Worm (Caenorhabditis elegans) whole organism, dauer: ENCODE measurements around the gene glc-1.

Experiments
- unc-62 ChIP-seq: sonication (generic microtip); optimal IDR thresholded peaks from 2 replicates; lab custom pipeline; 2017; ENCODE audit warnings: missing biosample characterization, missing genetic modification reagents, missing genetic modification characterization

The glc-1 gene

DNA sequence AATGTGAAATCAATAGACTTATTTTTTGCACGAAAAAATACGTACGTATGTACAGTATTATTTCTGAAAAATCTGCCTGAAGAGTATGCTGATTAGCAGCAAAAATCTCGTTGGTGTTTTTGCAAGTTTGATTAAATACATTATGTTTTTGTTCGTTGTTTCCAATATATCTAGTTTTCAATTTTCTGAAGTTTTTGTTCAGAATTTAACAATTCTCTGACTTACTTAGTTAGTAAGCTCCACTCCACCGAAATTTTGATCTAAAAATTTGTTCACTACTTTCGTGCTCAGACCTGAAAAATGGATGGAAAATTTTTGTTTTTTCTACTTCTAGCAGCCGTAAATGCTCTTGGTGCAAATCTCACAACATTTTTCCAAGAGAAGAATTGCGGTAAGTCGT lies 14.5 kb upstream of the glc-1 start, which contains the start of gene irld-26:
irld-26 (plus strand) TSS at position 301 of the 400 bp plus-strand sequence.
- no peak for TF ChIP-seq unc-62 (GFP tag; lab: Kevin White, UChicago)

DNA sequence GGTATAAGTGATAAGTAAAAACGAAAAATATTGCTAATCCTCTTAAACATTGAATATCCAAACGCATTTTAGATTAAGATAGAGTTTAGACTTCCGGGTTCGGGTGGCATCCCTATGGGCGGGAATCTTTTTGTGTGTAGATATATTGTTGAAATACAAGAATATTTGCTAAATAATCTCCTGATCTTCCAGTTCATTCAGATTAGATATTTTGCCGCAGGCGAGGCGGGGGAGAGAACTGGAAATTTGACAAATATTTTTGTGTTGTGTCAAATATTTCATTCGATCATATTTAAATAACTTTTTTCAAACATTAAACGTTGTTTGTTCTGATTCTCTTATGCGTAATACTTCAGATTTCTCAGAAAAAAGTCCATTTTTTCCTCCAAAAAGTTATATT lies 9.6 kb upstream of the glc-1 start, which contains the start of gene oac-15:
oac-15 (minus strand) TSS at position 101 of the 400 bp plus-strand sequence.
- no peak for TF ChIP-seq unc-62 (GFP tag; lab: Kevin White, UChicago)

DNA sequence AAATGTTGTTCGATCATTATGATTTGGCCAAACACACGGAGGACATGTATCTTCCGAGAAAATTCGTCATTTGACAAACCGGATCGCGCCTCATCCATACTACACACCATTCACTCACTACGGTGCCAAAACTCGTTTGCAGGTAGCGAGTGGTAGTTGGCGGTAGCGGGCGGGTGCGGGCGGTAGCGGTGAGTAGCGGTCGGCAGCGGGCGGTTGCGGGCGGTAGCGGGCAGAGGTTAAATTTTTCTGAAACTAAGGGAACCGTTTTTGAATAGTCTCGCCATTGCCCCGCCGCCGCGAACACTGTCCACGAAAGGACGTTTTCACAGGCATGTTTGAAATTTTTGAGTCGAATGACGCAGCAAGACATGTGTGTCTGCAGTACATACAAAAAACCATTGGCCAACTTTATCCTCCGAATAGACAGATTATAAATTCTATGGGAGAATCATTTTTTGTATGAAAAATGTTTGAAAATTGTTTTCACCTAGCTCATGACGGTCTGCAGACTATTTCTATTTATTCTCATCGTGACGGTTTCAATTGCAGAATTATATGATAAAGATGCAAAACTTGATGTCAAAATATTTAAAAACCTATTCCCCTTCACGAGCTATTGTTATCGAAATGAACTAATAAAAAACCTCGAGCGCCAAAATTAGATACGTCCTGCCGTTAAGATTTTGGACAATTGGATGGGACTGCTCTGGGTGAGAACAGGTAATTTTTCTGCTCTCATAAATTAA lies 9.0 kb upstream of the glc-1 start, which contains the start of gene F11A5.16:
F11A5.16 (plus strand) TSS at position 696 of the 746 bp plus-strand sequence.
- TF ChIP-seq unc-62 (GFP tag; lab: Kevin White, UChicago) = no peak

DNA sequence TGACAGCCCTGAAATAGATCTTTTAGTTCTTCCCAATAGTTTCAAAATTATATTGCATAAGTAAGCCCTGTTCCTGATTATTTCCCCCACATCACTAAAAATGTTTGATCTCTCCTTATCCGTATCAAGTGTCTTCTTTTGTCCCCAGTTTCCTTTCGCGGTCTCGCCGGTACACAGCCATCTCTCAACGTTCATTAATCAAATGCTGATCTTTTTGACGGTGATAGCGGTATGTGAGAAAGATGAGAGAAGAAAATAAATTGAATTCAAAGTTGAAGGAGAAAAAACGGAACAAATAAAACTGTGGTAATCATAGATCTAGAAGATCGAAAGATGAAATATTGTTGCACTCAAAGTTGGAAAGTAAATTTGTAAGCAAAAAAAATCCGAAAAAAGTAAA lies 7.7 kb upstream of the glc-1 start:
- no peak for TF ChIP-seq unc-62 (GFP tag; lab: Kevin White, UChicago)

DNA sequence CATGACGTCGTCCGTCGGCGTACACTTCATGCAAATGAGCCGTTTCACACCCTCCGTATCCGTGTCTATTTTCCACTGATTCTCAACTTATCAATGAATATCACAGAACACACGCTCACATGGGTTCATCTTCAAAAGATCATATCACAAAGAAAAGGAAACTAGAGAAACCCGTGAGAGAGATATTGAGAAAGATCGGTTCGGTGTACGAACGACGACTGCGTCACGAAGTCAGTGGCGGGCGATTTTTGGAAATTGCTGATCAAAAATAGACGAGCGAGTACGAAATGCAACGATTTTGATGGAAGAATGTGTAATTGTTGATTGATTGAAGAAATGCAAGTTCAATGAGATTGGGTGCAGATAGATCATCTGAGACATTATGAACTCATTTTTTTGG lies 6.1 kb upstream of the glc-1 start:
- TF ChIP-seq unc-62 (GFP tag; lab: Kevin White, UChicago) = no peak

DNA sequence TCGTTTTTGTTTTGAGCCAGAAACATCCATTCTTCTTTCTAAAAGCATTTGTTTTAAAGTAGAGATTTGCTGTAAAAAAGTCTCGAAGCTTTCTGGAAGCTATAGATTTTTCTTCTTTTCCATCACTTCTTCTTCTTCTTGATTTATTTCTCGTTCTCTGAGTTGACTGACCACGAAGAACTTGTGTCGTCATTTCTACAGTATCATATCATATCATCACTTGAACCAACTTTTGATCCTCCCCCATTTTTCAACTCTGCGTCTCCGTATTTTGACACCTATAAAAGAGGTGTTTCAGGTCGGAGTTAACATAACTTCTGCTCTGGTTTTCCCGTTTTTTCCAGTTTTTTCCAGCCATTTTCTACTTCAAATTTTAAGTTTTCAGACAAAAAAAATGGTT lies 4.9 kb upstream of the glc-1 start, which contains the start of gene F11A5.9:
F11A5.9 (plus strand) TSS at position 386 of the 400 bp plus-strand sequence.
- no peak for TF ChIP-seq unc-62 (GFP tag; lab: Kevin White, UChicago)

DNA sequence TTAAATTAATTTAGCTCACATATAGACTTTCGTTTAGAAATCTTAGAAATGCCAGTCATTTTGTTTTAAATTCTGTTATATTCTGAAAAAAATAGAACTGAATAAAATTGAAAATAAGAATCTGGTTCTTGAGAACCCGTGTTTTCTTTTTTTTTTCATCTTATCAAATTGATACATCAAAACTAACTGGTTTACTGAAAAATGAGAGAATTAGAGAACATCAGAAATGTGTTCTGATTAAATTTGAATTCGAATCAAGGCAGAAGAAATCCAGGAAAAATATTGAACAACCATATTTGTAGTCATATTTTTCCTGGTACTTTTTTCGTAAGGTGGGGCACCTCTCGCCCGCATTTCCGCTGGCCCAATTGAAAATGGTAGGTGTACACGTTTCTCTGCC lies 912 bp upstream of the glc-1 start, which contains the start of gene F11A5.15:
F11A5.15 (minus strand) TSS at position 101 of the 400 bp plus-strand sequence.
- no peak for TF ChIP-seq unc-62 (GFP tag; lab: Kevin White, UChicago)

DNA sequence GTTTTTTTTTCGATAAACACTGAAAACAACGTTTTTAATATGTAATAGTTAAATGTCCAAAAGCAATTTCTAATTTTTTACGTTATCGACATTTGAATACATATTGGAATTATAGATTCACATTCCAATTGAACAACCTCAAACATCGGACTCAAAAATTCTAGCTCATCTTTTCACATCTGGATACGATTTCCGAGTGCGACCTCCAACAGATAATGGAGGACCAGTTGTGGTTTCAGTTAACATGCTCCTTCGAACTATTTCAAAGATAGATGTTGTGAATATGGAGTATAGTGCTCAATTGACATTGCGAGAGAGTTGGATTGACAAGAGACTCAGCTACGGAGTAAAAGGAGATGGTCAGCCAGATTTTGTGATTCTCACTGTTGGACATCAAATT lies 586 bp downstream of the glc-1 start:
- TF ChIP-seq unc-62 (GFP tag; lab: Kevin White, UChicago) = no peak

DNA sequence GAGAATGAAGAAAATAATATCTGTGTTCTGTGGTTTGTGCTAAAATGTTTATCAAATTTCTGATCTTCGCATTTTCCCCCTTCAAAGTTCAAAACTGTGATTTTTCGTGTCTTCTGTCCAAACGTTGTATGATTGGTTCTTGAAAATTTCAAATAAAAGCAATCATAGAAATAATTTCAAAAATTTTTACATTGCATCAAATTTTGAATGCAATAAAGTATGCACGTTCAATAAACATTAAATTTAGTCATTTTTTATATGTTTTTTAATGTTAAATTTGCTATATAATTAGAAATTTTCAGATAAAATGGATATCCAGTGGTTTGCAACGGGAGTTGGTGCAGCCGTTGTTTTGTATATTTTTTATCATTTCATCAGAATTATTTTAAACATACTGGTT lies 4.6 kb downstream of the glc-1 start, which contains the start of gene stdh-2:
stdh-2 (plus strand) TSS at position 301 of the 400 bp plus-strand sequence.
- no peak for TF ChIP-seq unc-62 (GFP tag; lab: Kevin White, UChicago)

DNA sequence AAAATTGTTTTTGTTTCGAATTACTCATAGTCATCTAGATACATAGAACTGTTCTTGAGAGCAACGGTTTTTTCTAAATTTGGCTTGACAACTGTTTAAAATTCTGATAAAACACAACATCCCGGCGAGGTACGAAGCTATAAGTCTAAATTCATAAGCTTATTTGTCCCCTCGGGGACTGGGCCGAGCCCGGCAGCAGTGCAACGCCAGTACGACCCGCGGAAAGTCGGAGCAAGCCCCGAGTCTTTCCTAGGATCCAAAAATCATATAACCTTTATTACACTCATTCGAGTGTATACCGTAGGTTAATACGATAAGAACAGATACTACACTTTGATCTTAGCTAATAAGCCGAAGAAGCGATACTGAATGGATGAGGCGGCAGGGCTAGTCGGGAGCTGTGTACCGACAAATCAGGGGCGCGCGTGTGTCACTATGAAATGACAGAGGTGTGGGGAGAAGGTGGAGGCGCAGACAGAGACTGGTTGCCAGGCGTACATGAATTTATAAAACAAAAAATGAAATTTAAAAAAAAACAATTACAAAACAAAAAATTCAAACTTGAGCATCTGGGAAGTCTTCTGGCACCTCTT lies 6.2 kb downstream of the glc-1 start:
- no peak for TF ChIP-seq unc-62 (GFP tag; lab: Kevin White, UChicago)

DNA sequence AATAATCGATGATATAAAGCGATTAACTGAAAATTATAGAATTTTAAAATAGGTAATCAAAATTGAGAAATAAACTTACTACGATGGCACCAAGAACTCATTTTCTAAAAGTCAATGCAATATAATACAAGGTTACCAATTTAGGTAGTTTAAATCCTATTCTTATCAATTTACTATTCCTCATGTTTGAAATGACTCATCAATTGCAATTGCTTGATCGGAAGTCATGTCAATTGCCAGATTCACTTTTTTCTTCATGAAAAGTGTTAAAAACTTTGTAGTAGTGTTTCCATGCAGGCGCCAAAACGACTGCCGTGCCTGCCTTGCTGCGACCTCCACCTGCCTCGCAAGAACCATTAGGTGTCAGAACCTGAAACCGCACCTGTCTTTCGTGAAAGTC lies 7.1 kb downstream of the glc-1 start, which contains the start of gene F11A5.13:
F11A5.13 (minus strand) TSS at position 101 of the 400 bp plus-strand sequence.
- no peak for TF ChIP-seq unc-62 (GFP tag; lab: Kevin White, UChicago)

DNA sequence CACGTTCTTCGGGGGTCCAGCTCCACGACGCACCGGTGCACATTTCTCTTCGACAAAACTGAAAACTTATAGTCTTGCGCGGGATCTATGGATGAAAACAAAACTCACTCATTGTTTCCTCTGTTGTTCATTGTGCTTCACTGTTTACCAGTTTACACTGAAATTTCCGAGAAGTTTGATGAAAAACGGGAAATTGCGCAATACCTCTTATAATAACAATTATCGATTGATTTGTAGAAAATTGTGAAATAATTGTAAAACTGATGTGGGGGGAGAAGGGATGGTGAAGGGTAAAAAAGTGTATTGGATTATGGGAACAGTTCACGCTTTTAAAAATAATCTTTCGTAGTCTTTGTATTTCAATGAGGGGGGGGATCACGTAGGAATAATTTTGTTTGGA lies 10.0 kb downstream of the glc-1 start:
- TF ChIP-seq unc-62 (GFP tag; lab: Kevin White, UChicago) = no peak

DNA sequence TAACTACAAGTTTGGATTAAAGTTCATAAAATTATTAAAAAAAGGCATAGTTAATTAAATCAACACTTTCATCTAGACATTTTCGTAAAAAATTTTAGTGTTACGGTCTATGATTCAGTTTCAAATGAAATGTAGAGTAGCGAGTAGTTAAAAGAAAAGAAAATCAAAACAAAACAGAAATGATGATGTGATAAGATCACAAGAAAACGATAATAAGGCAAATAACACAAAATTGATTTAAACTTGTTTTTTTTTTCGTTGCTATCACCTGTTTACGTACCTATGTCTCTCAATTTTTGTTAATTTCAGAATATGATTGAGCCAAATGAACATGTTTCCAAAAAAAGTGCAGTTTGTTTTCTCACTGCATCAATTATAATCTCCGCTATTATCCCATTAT lies 10.5 kb downstream of the glc-1 start, which contains the start of the genes F21H7.2 and F21H7.12:
F21H7.2 (minus strand) TSS at position 101 of the 400 bp plus-strand sequence.
F21H7.12 (plus strand) TSS at position 270 of the 400 bp plus-strand sequence.
- no peak for TF ChIP-seq unc-62 (GFP tag; lab: Kevin White, UChicago)

DNA sequence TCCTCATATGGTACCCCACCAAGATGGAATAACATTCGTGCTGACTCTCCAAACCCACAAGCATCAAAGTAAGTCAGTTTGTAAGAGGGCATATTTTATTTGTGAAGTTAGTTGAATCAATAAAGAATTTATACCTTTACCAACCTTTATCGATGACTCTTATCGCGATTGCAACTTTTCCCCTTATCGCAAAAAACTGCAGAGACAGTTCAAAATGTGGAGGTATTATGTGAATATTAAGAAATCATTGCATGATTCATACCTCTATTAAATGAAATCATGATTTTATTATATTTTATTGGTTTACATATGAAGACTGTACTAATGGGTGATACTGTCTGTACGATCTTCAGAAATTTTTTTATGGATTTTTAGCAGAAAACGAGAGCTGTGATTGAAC lies 12.7 kb downstream of the glc-1 start, which contains the start of gene gst-22:
gst-22 (minus strand) TSS at position 103 of the 400 bp plus-strand sequence.
- TF ChIP-seq unc-62 (GFP tag; lab: Kevin White, UChicago) = no peak

DNA sequence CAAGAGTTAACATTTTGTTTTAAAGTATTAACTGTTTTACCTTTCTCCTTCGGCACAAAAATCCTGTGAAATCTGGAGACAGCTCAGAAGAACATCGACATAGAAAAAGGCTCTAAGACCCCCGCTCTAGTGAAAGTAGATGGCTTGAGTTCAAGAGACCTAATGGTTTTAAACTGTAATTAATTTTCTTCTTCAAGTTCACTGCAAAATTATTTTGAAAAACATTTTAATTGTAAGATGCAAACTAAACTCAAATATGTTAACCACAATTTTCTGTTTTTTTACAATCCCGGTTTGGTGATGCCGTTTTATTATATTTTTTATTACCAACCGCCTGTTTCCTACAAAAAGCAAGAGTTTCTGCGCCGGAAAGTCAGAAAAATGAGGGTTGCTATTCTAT lies 14.2 kb downstream of the glc-1 start, which contains the start of gene clec-233:
clec-233 (plus strand) TSS at position 301 of the 400 bp plus-strand sequence.
- no peak for TF ChIP-seq unc-62 (GFP tag; lab: Kevin White, UChicago)

DNA sequence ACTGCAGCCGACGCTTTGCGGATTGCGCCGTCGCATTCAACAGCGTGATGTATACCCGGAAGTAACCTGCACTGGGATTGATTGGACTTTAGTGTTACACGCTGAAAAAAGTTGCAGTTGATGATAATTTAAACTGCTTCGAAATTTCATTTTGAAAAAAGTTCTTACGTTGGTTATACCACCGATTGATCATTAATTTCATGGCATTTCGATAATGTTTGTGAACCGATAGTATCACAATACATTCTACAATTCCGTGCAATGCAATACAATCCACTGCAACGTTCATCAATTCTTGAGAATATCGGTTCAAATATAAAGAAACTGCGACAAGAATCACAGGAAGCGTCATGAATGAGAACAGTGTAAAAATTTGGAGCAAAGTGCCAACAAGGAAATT lies 15.7 kb downstream of the glc-1 start, which contains the start of gene F21H7.3:
F21H7.3 (minus strand) TSS at position 101 of the 400 bp plus-strand sequence.
- no peak for TF ChIP-seq unc-62 (GFP tag; lab: Kevin White, UChicago)
